Worm (Caenorhabditis elegans) whole organism, L4/young adult: ENCODE results near the gene ZK673.6.
A peak's percentile ranks its signal among the peaks of the same experiment; 100 is the strongest.
"Not testable (repeated sequence)": the region's sequence is repeated elsewhere in the genome, so short reads cannot be mapped to it uniquely, and the experiment has no call there.

Experiments
- W03F9.2 ChIP-seq: fragments of 150-350 bp; optimal IDR thresholded peaks from 2 replicates; lab custom pipeline; 2014; ENCODE audit warnings: missing biosample characterization, missing genetic modification characterization
- dao-5 ChIP-seq: sonication (generic microtip); optimal IDR thresholded peaks from 2 replicates; lab custom pipeline; 2016; ENCODE audit warnings: missing genotype, missing genetic modification characterization, moderate library complexity, missing compliant biosample characterization
- him-1 ChIP-seq: sonication (generic microtip); optimal IDR thresholded peaks from 2 replicates; lab custom pipeline; 2016; ENCODE audit warnings: missing genotype, missing genetic modification reagents, missing genetic modification characterization, missing compliant biosample characterization

ZK673.6 gene

DNA sequence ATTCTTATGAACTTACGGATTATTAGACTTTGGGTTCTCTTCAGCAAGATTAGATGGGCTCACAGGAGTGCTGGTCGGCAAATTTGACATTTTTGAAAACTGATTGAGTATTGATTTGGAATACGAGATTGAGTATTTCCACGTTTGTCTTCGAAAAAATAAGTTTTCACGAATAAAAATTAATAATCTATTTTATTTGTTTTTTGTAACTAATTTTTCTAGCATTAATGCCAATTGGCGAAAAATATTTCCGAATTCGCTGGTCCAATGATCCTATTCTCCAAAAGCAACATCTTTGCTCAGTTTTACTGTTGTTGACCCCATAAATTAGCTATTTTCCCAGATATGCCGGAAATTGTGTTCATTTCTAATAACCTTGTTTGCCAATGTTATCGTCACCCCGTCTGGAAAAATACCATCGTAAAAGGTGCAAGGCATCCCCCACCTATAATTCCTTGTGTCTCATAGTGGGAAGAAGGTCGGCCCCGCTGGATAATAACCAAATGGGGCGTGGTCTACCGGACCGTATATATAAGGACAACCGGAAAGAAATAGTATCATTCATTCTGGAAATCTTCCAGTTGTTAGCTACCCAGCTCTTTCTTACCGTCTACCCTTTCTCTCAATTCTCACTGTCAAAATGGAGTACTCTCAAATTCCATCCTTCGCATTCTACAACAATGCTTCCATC lies at the start of gene ZK673.6, which contains the start of gene sdz-37:
TSS of gene ZK673.6 (minus strand) at position 101 of the 691 bp plus-strand sequence.
TSS of gene sdz-37 (plus strand) at position 641 of the 691 bp plus-strand sequence.
- TF ChIP-seq dao-5 (tag; lab: Kevin White, UChicago) = no peak

DNA sequence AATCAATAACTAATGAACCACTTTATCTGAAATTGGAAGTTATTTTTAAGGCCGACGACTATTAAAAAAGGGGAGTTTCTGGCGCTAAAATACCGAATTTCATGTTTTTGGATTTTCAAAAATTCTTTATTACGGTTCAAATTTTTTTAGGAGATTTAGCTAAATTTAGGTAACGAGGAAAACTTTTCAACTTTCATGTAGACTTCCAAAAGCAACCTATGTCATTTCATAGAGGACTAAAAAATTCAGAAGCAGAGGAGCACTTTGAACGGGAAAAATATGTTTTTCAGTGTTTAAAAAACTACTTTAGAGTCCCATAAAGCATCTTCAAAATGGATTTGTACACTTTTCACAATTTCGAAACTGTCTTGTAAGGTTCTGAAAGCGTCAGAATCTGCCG lies 49.2 kb upstream of the ZK673.6 start:
- TF ChIP-seq W03F9.2 (tag; lab: Kevin White, UChicago) = no peak
- no peak for TF ChIP-seq him-1 (tag; lab: Kevin White, UChicago)
- no peak for TF ChIP-seq dao-5 (tag; lab: Kevin White, UChicago)

DNA sequence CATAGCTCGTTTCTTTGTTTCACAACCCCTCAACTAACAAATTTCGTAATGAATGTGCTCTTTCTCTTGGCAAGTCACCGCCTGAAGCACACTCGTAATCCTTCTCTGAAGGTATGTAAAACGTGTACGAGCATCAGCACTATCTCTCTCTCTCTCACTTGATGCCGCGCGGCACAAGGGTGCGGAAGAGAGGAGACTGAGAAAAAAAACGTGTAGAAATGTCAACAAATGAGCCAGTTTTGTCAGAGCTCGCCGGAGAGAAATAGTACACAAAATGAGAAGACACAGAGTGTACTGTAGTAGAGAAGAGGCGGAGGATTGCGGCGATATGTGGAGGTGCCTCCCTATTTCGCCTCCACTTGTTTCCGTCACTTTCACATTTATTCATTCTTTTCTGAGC lies 46.1 kb upstream of the ZK673.6 start, which contains the start of gene F59B10.3:
TSS of gene F59B10.3 (plus strand) at position 301 of the 400 bp plus-strand sequence.
- TF ChIP-seq him-1 (tag; lab: Kevin White, UChicago) = no peak
- TF ChIP-seq W03F9.2 (tag; lab: Kevin White, UChicago) = no peak
- TF ChIP-seq dao-5 (tag; lab: Kevin White, UChicago) = no peak

DNA sequence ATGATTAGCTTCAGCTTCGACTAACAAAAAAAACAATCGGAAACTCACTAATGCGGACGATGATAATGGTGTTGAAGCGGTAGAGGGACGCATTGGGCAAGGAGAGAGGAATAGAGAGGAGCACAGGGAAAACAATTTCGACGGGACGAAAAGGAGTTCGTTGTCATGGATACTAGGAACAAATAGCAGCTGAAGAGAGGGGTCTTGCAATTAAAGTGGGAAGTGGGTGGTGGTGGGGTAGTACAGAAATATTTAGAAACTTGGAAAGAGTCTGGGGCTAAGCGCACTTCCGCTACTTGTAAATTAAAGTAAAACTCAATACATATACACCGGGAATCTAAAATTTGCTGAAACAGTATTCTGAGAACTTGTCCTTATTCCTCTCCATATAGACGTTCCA lies 45.6 kb upstream of the ZK673.6 start, which contains the start of gene F59B10.2:
TSS of gene F59B10.2 (minus strand) at position 101 of the 400 bp plus-strand sequence.
- no peak for TF ChIP-seq W03F9.2 (tag; lab: Kevin White, UChicago)
- no peak for TF ChIP-seq dao-5 (tag; lab: Kevin White, UChicago)
- no peak for TF ChIP-seq him-1 (tag; lab: Kevin White, UChicago)

DNA sequence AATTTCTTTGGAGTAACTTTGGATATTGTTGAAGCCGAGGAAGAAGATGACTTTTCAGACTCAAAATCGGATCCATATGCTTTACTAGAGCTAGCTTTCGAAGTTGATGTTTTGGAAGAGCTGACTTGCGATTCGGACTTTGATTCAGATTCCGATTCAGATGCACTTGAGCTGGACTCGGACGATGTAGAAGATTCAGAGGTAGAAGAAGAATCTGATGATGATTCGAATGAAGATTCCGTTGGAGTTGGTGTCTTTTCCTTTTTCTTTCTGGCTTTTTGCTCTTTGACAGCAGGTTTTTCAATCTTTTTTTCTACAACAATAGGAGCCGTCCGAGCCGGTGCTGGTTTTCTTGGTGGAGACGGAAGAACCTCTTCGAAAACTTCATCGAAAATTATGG lies 43.8 kb upstream of the ZK673.6 start:
- TF ChIP-seq him-1 (tag; lab: Kevin White, UChicago) = no peak
- no peak for TF ChIP-seq W03F9.2 (tag; lab: Kevin White, UChicago)
- TF ChIP-seq dao-5 (tag; lab: Kevin White, UChicago) = no peak

DNA sequence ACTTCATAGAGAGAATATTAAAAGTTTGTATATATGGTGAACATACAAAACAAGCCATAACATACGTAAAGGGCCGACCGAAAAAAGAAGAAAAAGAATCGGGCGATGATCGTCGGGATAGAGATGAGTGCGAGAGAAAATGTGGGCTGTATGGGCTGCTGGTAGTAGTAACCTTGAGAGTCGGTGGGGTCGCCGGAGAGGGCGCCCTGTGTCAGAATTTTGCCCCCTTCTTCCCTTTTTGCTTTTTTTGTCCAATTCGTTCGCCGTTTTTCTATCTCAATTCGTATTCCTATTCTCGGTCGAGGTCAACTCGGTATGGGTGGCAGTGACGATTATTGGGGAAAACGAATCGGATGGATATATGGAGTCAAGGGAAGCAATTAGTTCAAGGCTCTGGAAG lies 41.8 kb upstream of the ZK673.6 start:
- no peak for TF ChIP-seq dao-5 (tag; lab: Kevin White, UChicago)
- no peak for TF ChIP-seq him-1 (tag; lab: Kevin White, UChicago)
- no peak for TF ChIP-seq W03F9.2 (tag; lab: Kevin White, UChicago)

DNA sequence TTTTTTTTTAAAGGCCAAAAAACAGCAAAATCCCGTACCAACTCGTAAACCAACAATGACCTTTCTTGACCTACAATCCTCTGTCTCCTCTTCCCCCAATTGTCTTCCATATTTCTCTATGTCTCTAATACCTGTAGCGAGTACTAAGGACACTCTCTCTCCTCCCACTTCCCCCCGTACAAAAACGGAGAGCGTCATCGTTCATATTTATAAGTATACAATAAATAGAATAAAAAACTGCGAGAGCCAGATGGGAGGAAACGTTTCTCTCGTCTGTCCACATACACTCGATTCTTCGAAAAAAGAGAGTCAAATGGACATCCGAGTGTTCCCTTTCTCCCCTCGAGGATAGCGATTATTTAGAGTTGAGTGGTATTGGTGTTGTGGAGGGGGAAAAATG lies 40.6 kb upstream of the ZK673.6 start:
- TF ChIP-seq W03F9.2 (tag; lab: Kevin White, UChicago) = no peak
- TF ChIP-seq him-1 (tag; lab: Kevin White, UChicago) = no peak
- no peak for TF ChIP-seq dao-5 (tag; lab: Kevin White, UChicago)

DNA sequence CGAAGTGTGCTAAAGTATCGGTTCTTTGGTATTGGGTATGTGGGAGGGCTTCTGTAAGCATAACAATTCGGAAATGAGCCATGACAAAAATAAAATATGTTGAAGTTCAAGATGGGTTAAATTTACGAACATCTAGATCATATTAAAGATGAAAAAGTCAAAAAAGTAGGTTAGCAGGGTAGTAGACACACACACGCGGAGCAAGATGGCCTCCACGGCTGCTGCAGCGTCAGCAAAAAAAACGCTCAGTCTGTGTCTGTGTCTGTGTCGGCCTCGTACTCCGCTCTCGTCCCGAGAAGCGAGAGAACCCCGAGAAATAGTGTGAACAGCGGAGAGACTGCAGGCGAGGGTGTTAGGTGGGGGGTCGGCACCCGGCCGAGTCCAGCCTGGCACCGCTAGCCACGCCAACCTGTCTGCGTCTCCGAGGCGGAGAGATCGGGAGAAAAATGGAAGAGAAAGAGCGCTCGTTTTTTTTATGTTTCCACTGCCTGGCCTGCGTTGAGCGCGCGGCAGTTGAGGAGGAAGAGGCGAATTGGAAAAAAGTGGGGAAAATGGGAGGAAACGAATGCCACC lies 38.4 kb upstream of the ZK673.6 start, which contains the start of gene myrf-1:
TSS of gene myrf-1 (minus strand) at position 51 of the 573 bp plus-strand sequence.
- TF ChIP-seq dao-5 (tag; lab: Kevin White, UChicago) (peak; percentile 56), him-1 (tag; lab: Kevin White, UChicago) (peak; percentile 63), W03F9.2 (tag; lab: Kevin White, UChicago) (peak; percentile 52)

DNA sequence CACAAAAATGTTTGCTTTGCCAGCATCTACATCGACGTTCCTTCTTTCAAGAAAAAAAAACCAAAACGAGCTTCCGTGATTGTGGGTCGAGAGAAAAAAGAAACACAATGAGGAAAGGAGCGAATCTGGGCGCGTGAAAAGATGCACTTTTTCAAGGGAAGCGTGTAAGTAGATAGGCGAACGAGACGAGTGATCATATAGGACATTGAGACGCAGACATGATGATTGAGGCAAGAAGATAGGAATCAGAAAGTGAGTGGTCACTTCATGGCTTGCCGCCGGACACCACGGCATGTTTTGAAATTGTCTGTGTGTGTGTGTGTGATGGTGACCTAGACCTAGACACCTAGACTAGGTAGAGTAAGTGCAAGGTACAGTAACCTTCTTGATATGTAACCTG lies 37.4 kb upstream of the ZK673.6 start:
- TF ChIP-seq W03F9.2 (tag; lab: Kevin White, UChicago) (no peak), dao-5 (tag; lab: Kevin White, UChicago) (no peak), him-1 (tag; lab: Kevin White, UChicago) (no peak)

DNA sequence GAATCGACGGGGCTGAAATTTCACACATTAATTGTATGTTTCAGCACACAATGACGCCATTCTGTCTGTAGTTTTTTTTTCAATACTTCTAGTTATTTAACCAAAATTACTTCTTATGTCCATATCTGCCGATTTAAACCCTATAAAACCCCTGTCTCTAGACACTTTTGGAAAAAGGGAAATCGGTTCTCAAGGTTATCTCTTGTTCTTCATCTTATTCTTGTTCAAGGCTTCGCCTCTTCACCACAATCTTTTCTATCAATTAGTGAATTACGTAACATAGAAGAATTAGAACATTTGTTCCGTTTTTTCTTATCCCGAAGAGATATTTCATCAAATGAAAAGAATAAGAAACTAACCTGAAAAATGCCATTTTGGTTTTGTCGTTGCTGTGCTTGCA lies 36.5 kb upstream of the ZK673.6 start:
- no peak for TF ChIP-seq him-1 (tag; lab: Kevin White, UChicago)
- TF ChIP-seq W03F9.2 (tag; lab: Kevin White, UChicago) = no peak
- no peak for TF ChIP-seq dao-5 (tag; lab: Kevin White, UChicago)

DNA sequence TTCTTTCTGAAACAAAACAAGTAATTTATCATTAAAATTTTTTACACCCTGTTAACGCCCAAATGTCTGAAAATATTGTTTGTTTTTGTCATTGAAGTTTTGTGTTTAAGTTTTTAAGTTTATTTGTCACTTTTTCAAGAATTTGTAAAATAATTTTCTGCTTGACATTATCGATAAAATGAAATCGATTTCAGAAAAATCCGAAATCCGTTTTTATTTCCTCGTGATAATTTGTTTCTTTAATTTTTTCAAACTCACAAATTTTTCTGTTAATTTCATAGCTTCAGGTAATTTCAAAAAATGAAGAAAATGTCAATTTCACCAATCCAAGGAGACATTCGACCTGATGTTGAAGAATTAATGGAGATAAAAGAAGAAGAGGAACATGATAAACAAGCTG lies 31.8 kb upstream of the ZK673.6 start, which contains the start of gene ZK666.12:
TSS of gene ZK666.12 (plus strand) at position 301 of the 400 bp plus-strand sequence.
- TF ChIP-seq him-1 (tag; lab: Kevin White, UChicago) = no peak
- TF ChIP-seq dao-5 (tag; lab: Kevin White, UChicago) = no peak
- TF ChIP-seq W03F9.2 (tag; lab: Kevin White, UChicago) = no peak

DNA sequence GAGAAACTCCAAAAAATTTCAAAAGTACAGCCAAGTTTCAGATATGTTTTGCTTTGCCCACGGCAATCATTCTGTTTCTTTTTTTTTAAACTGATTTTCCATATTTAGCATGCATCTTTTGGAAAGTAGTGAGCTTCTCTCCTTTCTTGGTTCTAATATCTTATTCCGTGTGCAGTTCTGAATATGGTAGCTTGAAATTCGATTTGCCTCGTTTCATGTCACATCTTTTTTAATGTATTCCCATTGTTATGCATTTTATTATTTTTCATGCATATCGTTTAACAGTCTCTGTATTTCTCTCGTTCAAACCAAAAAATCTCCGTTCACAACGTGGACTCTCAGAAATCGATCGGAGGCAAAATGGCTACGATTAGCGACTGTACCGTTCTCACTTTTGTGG lies 30.3 kb upstream of the ZK673.6 start, which contains the start of gene ZK666.14:
TSS of gene ZK666.14 (plus strand) at position 301 of the 400 bp plus-strand sequence.
- TF ChIP-seq him-1 (tag; lab: Kevin White, UChicago) (no peak), dao-5 (tag; lab: Kevin White, UChicago) (no peak), W03F9.2 (tag; lab: Kevin White, UChicago) (no peak)

DNA sequence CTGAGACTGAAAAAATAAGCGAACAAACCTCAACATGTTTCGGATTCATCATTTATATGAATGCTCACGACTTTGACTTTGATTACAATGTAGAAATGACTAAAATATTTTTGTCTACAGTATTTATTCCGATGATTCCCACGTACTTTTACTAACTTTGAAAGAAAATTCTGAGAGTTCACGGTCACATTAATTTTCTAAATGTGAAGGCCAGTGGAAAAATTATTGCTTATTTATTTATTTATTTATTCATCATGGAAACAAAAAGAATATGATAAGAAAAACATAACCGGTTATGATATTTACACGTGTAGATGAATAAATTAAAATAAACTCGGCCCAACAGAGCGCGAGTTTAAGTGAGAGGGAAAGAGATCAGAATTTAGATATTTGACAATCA lies 28.9 kb upstream of the ZK673.6 start, which contains the start of gene ZK666.8:
TSS of gene ZK666.8 (minus strand) at position 101 of the 400 bp plus-strand sequence.
- TF ChIP-seq him-1, W03F9.2, dao-5 (tag; lab: Kevin White, UChicago): not testable (repeated sequence)
